Worm (Caenorhabditis elegans): ENCODE data around the gene K03B8.11.

- TF ChIP-seq Y79H2A.3 (GFP tag; conservative IDR thresholded peaks at IDR 0.05) (no peak), unc-62 (GFP tag; optimal IDR thresholded peaks at IDR 0.05) (no peak), aptf-3 (GFP tag; IDR thresholded peaks at IDR 0.05) (no peak)
Measured at ce11 chrV:11383032-11383431, 7.3 kb downstream of the K03B8.11 start, which contains the start of gene F55C10.5.

Measured in whole organism, young adult.